Worm (Caenorhabditis elegans): ENCODE measurements around the gene nspb-7.

Gene nspb-7

ce11 chrII:14582206-14582605 lies 4.1 kb downstream of the nspb-7 start, which contains the start of gene C01G12.3:
C01G12.3 (minus strand) TSS chrII:14582306.
- TF ChIP-seq sma-9 (GFP tag; optimal IDR thresholded peaks at IDR 0.05) (no peak), sma-9 (tag; optimal IDR thresholded peaks at IDR 0.05) (no peak), elt-3 (tag; optimal IDR thresholded peaks at IDR 0.05) (no peak), nhr-6 (tag; optimal IDR thresholded peaks at IDR 0.05) (no peak), ZK546.5 (tag; optimal IDR thresholded peaks at IDR 0.05) (no peak), gmeb-1 (tag; optimal IDR thresholded peaks at IDR 0.05) (no peak), nhr-129 (tag; optimal IDR thresholded peaks at IDR 0.05) (no peak), ztf-1 (GFP tag; conservative IDR thresholded peaks at IDR 0.05) (no peak), unc-62 (GFP tag; optimal IDR thresholded peaks at IDR 0.05) (no peak), nhr-23 (tag; optimal IDR thresholded peaks at IDR 0.05) (no peak), alr-1 (tag; optimal IDR thresholded peaks at IDR 0.05) (no peak), aly-2 (tag; optimal IDR thresholded peaks at IDR 0.05) (no peak), R02D3.7 (tag; optimal IDR thresholded peaks at IDR 0.05) (no peak), sma-3 (GFP tag; optimal IDR thresholded peaks at IDR 0.05) (no peak), nhr-237 (tag; optimal IDR thresholded peaks at IDR 0.05) (no peak), mbf-1 (tag; optimal IDR thresholded peaks at IDR 0.05) (no peak), ceh-82 (tag; optimal IDR thresholded peaks at IDR 0.05) (no peak), elt-1 (tag; optimal IDR thresholded peaks at IDR 0.05) (no peak), ama-1 (optimal IDR thresholded peaks at IDR 0.05) (no peak), lin-13 (GFP tag; optimal IDR thresholded peaks at IDR 0.05) (no peak)

ce11 chrII:14587407-14587806 lies 9.3 kb downstream of the nspb-7 start, which contains the start of gene C01G12.5:
C01G12.5 (minus strand) TSS chrII:14587507.
- TF ChIP-seq mbf-1 (tag; optimal IDR thresholded peaks at IDR 0.05) (no peak), sma-3 (GFP tag; optimal IDR thresholded peaks at IDR 0.05) (no peak), lsy-2 (tag; optimal IDR thresholded peaks at IDR 0.05) (no peak), C34F6.9 (tag; optimal IDR thresholded peaks at IDR 0.05) (no peak), skn-1 (tag; optimal IDR thresholded peaks at IDR 0.05) (no peak), peb-1 (tag; optimal IDR thresholded peaks at IDR 0.05) (no peak), nhr-6 (tag; optimal IDR thresholded peaks at IDR 0.05) (no peak), nhr-237 (tag; optimal IDR thresholded peaks at IDR 0.05) (no peak), nhr-25 (tag; optimal IDR thresholded peaks at IDR 0.05) (no peak), ceh-82 (tag; optimal IDR thresholded peaks at IDR 0.05) (no peak)

ce11 chrII:14588162-14588561 lies 10.0 kb downstream of the nspb-7 start, which contains the start of gene nspb-10:
nspb-10 (minus strand) TSS chrII:14588262.
- no peak for TF ChIP-seq snpc-4 (tag; optimal IDR thresholded peaks at IDR 0.05)
- no peak for TF ChIP-seq mbf-1 (tag; optimal IDR thresholded peaks at IDR 0.05)
- TF ChIP-seq mdl-1 (tag; optimal IDR thresholded peaks at IDR 0.05): no peak
- TF ChIP-seq nhr-11 (tag; optimal IDR thresholded peaks at IDR 0.05): no peak
- TF ChIP-seq R02D3.7 (tag; optimal IDR thresholded peaks at IDR 0.05): no peak
- no peak for TF ChIP-seq dmd-4 (tag; optimal IDR thresholded peaks at IDR 0.05)
- no peak for TF ChIP-seq skn-1 (tag; optimal IDR thresholded peaks at IDR 0.05)

- peak; percentile 26 for TF ChIP-seq lin-11 (tag; optimal IDR thresholded peaks at IDR 0.05)
- TF ChIP-seq nhr-237 (tag; optimal IDR thresholded peaks at IDR 0.05): no peak
- TF ChIP-seq nhr-129 (tag; optimal IDR thresholded peaks at IDR 0.05): no peak
Observed at ce11 chrII:14591699-14592098, 13.6 kb downstream of the nspb-7 start, which contains the start of gene C01G12.7. C01G12.7 (minus strand) TSS chrII:14591893.

ce11 chrII:14592629-14593028 lies 14.5 kb downstream of the nspb-7 start:
- TF ChIP-seq ama-1 (optimal IDR thresholded peaks at IDR 0.05): no peak
- no peak for TF ChIP-seq sem-4 (tag; optimal IDR thresholded peaks at IDR 0.05)
- no peak for TF ChIP-seq nhr-6 (tag; optimal IDR thresholded peaks at IDR 0.05)
- TF ChIP-seq elt-3 (tag; optimal IDR thresholded peaks at IDR 0.05): no peak
- no peak for TF ChIP-seq nhr-77 (tag; optimal IDR thresholded peaks at IDR 0.05)

- TF ChIP-seq snpc-4 (tag; optimal IDR thresholded peaks at IDR 0.05) (no peak), ama-1 (optimal IDR thresholded peaks at IDR 0.05) (no peak)
Observed at ce11 chrII:14593281-14593680, 15.2 kb downstream of the nspb-7 start, which contains the start of gene catp-4. catp-4 (plus strand) TSS chrII:14593581.

ce11 chrII:14597788-14598187 lies 19.7 kb downstream of the nspb-7 start:
- TF ChIP-seq nhr-21 (tag; optimal IDR thresholded peaks at IDR 0.05) (peak; percentile 2), sma-9 (GFP tag; optimal IDR thresholded peaks at IDR 0.05) (peak; percentile 48), sma-9 (tag; optimal IDR thresholded peaks at IDR 0.05) (no peak), C34F6.9 (tag; optimal IDR thresholded peaks at IDR 0.05) (no peak)

All from whole organism, L2 larva.